Fruit fly (Drosophila melanogaster): ENCODE results near the gene CG13692.

Gene CG13692

DNA sequence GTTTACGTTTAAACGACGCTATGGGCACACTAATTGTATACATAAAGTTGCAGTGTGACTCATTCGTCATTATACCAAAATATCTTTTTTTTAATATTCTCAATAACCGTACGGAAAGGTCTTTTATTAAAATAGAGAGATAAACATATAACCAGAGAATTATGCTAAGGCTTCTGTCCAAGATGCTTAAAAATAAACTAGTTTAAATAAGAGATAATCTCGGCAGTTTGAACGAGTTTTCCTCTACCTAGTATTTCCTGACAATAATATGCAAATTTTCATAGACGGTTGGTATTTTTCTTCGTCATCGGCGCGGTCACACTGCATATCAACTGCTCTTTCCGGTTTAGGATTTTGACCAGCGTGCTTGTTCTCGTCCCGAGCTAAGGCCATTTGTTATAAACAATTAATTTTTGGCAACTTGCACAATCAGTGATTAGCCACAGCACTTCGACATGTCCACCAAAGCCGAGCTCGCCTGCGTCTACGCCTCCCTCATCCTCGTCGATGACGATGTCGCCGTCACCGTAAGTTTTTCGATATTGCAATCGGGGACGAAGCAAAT lies 1.9 kb upstream of the CG13692 start, which contains the start of the genes CG13690 and RpLP1 (continued):
- TF ChIP-seq CG34422 (GFP tag; IDR thresholded peaks at IDR 0.05), result 0 out of 3 replicates have a peak, but pooled peaks have one; percentile 22
- TF ChIP-seq CG31365 (tag; optimal IDR thresholded peaks at IDR 0.05), result peak; percentile 72
- peak; percentile 29 for TF ChIP-seq CG15696 (tag; optimal IDR thresholded peaks at IDR 0.05)
- TF ChIP-seq zf30C (GFP tag; optimal IDR thresholded peaks at IDR 0.05), result no peak
- peak; percentile 72 for TF ChIP-seq shn (GFP tag; optimal IDR thresholded peaks at IDR 0.05)
- peak; percentile 76 for TF ChIP-seq CG11504 (tag; optimal IDR thresholded peaks at IDR 0.05)
- TF ChIP-seq mld (GFP tag; IDR thresholded peaks at IDR 0.05; ENCODE audit: partially characterized antibody), result no peak
- TF ChIP-seq twi (tag; optimal IDR thresholded peaks at IDR 0.05), result peak; percentile 59
- TF ChIP-seq PHDP (tag; optimal IDR thresholded peaks at IDR 0.05), result peak; percentile 83
- peak; percentile 91 for TF ChIP-seq dm (GFP tag; optimal IDR thresholded peaks at IDR 0.05)
- TF ChIP-seq CG10543 (GFP tag; optimal IDR thresholded peaks at IDR 0.05), result peak; percentile 89
- TF ChIP-seq Dip2 (GFP tag; IDR thresholded peaks at IDR 0.05), result no peak
- TF ChIP-seq pan (optimal IDR thresholded peaks at IDR 0.05), result no peak
- TF ChIP-seq pan (GFP tag; optimal IDR thresholded peaks at IDR 0.05 in 1 of 2, IDR thresholded peaks at IDR 0.05 in 1 of 2), result peak in 1 of 2 experiments; percentile 69
- no peak; the same call in 1 of the 2 replicates for TF ChIP-seq CG17612 (GFP tag; IDR thresholded peaks at IDR 0.05)
- peak in 1 of 2 experiments; percentile 28 for TF ChIP-seq Hr78 (GFP tag; optimal IDR thresholded peaks at IDR 0.05)
- peak; percentile 36; the same call in 1 of the 2 replicates for TF ChIP-seq CG7372 (GFP tag; IDR thresholded peaks at IDR 0.05)
- no peak for TF ChIP-seq CG32772 (GFP tag; IDR thresholded peaks at IDR 0.05)
- peak; percentile 81 for TF ChIP-seq CG10431 (GFP tag; optimal IDR thresholded peaks at IDR 0.05)
- peak; percentile 44 for TF ChIP-seq pho (GFP tag; optimal IDR thresholded peaks at IDR 0.05)
- no peak for TF ChIP-seq CG4282 (GFP tag; optimal IDR thresholded peaks at IDR 0.05)
- peak; percentile 82 for TF ChIP-seq CG12071 (GFP tag; optimal IDR thresholded peaks at IDR 0.05)
- peak; percentile 81 for TF ChIP-seq Hand (GFP tag; optimal IDR thresholded peaks at IDR 0.05)
- peak; percentile 50; the same call in 1 of the 2 replicates for TF ChIP-seq Awh (GFP tag; IDR thresholded peaks at IDR 0.05)
- TF ChIP-seq gt (GFP tag; IDR thresholded peaks at IDR 0.05), result no peak
- peak; percentile 81 for TF ChIP-seq scrt (GFP tag; optimal IDR thresholded peaks at IDR 0.05)
- TF ChIP-seq CG18262 (tag; optimal IDR thresholded peaks at IDR 0.05), result peak; percentile 74
- TF ChIP-seq row (GFP tag; IDR thresholded peaks at IDR 0.05), result peak; percentile 45; the same call in 2 of the 3 replicates
- peak; percentile 89 for TF ChIP-seq Fer1 (GFP tag; optimal IDR thresholded peaks at IDR 0.05)
- TF ChIP-seq CG5953 (GFP tag; IDR thresholded peaks at IDR 0.05), result no peak
- no peak for TF ChIP-seq CG6175 (GFP tag; IDR thresholded peaks at IDR 0.05)
- TF ChIP-seq amos (GFP tag; IDR thresholded peaks at IDR 0.05; ENCODE audit: partially characterized antibody), result peak; percentile 25; the same call in 1 of the 2 replicates
- TF ChIP-seq NfI (GFP tag; optimal IDR thresholded peaks at IDR 0.05), result peak; percentile 81
- TF ChIP-seq dan (GFP tag; IDR thresholded peaks at IDR 0.05), result no peak
- TF ChIP-seq crp (GFP tag; optimal IDR thresholded peaks at IDR 0.05), result peak in 1 of 2 experiments; percentile 44
- TF ChIP-seq HmgD (GFP tag; optimal IDR thresholded peaks at IDR 0.05), result peak; percentile 51
- TF ChIP-seq CG6683 (GFP tag; optimal IDR thresholded peaks at IDR 0.05), result peak; percentile 64
- TF ChIP-seq oc (tag; optimal IDR thresholded peaks at IDR 0.05), result peak; percentile 0
- peak; percentile 76 for TF ChIP-seq otp (GFP tag; IDR thresholded peaks at IDR 0.05)
- no peak for TF ChIP-seq Neu2 (GFP tag; optimal IDR thresholded peaks at IDR 0.05; ENCODE audit: borderline replicate concordance)
- TF ChIP-seq CG43689 (GFP tag; IDR thresholded peaks at IDR 0.05), result no peak
- peak; percentile 72 for TF ChIP-seq Atf6 (GFP tag; IDR thresholded peaks at IDR 0.05)
- TF ChIP-seq CG10462 (GFP tag; optimal IDR thresholded peaks at IDR 0.05), result peak; percentile 36
- peak; percentile 93 for TF ChIP-seq CG14710 (tag; optimal IDR thresholded peaks at IDR 0.05)
- no peak for TF ChIP-seq CG3065 (GFP tag; optimal IDR thresholded peaks at IDR 0.05)
- TF ChIP-seq CG1792 (GFP tag; optimal IDR thresholded peaks at IDR 0.05), result peak; percentile 51
- no peak for TF ChIP-seq abd-A (tag; optimal IDR thresholded peaks at IDR 0.05)
- no peak for TF ChIP-seq vnd (GFP tag; IDR thresholded peaks at IDR 0.05; ENCODE audit: partially characterized antibody)
- TF ChIP-seq CG3407 (GFP tag; optimal IDR thresholded peaks at IDR 0.05), result peak; percentile 73

Measured in whole organism, embryonic.